Fruit fly (Drosophila melanogaster) whole organism, adult: Measurements from ENCODE around the gene nmdyn-D7.

ENCODE experiments used
- CG11617 ChIP-seq: fragments of 200-800 bp; sonication (Bioruptor generic); optimal IDR thresholded peaks from 2 replicates; lab custom pipeline; 2017; ENCODE audit warnings: mild to moderate bottlenecking, missing biosample characterization, missing genetic modification reagents, missing genetic modification characterization
- CG12768 ChIP-seq: fragments of 200-800 bp; sonication (Bioruptor generic); optimal IDR thresholded peaks from 2 replicates; lab custom pipeline; 2017; ENCODE audit warnings: missing biosample characterization, missing genetic modification characterization, mild to moderate bottlenecking, moderate library complexity, missing genetic modification reagents
- CG14711 ChIP-seq: fragments of 200-800 bp; sonication (Bioruptor generic); optimal IDR thresholded peaks from 2 replicates; lab custom pipeline; 2018; ENCODE audit warnings: missing biosample characterization, mild to moderate bottlenecking, missing genetic modification characterization, moderate library complexity
- CG1620 ChIP-seq: fragments of 200-800 bp; sonication (Bioruptor generic); optimal IDR thresholded peaks from 2 replicates; lab custom pipeline; 2016; ENCODE audit warnings: missing biosample characterization, missing genetic modification characterization
- CG33017 ChIP-seq: fragments of 200-800 bp; sonication (Bioruptor generic); optimal IDR thresholded peaks from 2 replicates; lab custom pipeline; 2018; ENCODE audit warnings: missing biosample characterization, mild to moderate bottlenecking, missing genetic modification characterization, moderate library complexity
- CG5204 ChIP-seq: fragments of 200-800 bp; sonication (Bioruptor generic); optimal IDR thresholded peaks from 2 replicates; lab custom pipeline; 2016; ENCODE audit warnings: missing biosample characterization, missing genetic modification characterization
- CG7045 ChIP-seq: fragments of 200-800 bp; sonication (Bioruptor generic); optimal IDR thresholded peaks from 2 replicates; lab custom pipeline; 2017; ENCODE audit warnings: missing biosample characterization, mild to moderate bottlenecking, missing genetic modification characterization
- CG7101 ChIP-seq: fragments of 200-800 bp; sonication (Bioruptor generic); optimal IDR thresholded peaks from 2 replicates; lab custom pipeline; 2018; ENCODE audit warnings: missing biosample characterization, mild to moderate bottlenecking, missing genetic modification characterization, moderate library complexity
- Clk ChIP-seq: fragments of 200-800 bp; sonication (Bioruptor generic); optimal IDR thresholded peaks from 2 replicates; lab custom pipeline; 2017; ENCODE audit warnings: missing biosample characterization, missing genetic modification characterization
- Crg-1 ChIP-seq: fragments of 200-800 bp; sonication (Bioruptor generic); optimal IDR thresholded peaks from 2 replicates; lab custom pipeline; 2016; ENCODE audit warnings: missing biosample characterization, missing genetic modification characterization
- Hr96 ChIP-seq: fragments of 200-800 bp; sonication (Bioruptor generic); optimal IDR thresholded peaks from 2 replicates; lab custom pipeline; 2016; ENCODE audit warnings: missing biosample characterization, missing genetic modification characterization
- Mnt ChIP-seq: fragments of 200-800 bp; sonication (Bioruptor generic); optimal IDR thresholded peaks from 2 replicates; lab custom pipeline; 2016; ENCODE audit warnings: missing biosample characterization, mild to moderate bottlenecking, missing genetic modification characterization
- bab1 ChIP-seq: fragments of 200-800 bp; sonication (Bioruptor generic); optimal IDR thresholded peaks from 3 replicates; lab custom pipeline; 2019; ENCODE audit warnings: missing biosample characterization, mild to moderate bottlenecking, missing genetic modification characterization, moderate library complexity
- cic ChIP-seq: fragments of 200-800 bp; sonication (Bioruptor generic); optimal IDR thresholded peaks from 2 replicates; lab custom pipeline; 2017; ENCODE audit warnings: missing biosample characterization, mild to moderate bottlenecking, missing genetic modification characterization, moderate library complexity
- cnc ChIP-seq, 2 experiments: fragments of >200 bp; optimal IDR thresholded peaks; 2 replicates each; lab custom pipeline; 2017
- kay ChIP-seq: fragments of 200-800 bp; sonication (Bioruptor generic); peaks from one replicate; lab custom pipeline; 2016; ENCODE audit warnings: missing biosample characterization, missing genetic modification characterization, borderline replicate concordance
- ovo ChIP-seq: fragments of 200-800 bp; sonication (Bioruptor generic); optimal IDR thresholded peaks from 2 replicates; lab custom pipeline; 2016; ENCODE audit warnings: missing biosample characterization, missing genetic modification characterization
- pad ChIP-seq: fragments of 200-800 bp; sonication (Bioruptor generic); optimal IDR thresholded peaks from 3 replicates; lab custom pipeline; 2017; ENCODE audit warnings: missing biosample characterization, missing genetic modification characterization, mild to moderate bottlenecking, moderate library complexity, missing genetic modification reagents
- tj ChIP-seq: fragments of 200-800 bp; sonication (Bioruptor generic); optimal IDR thresholded peaks from 3 replicates; lab custom pipeline; 2017; ENCODE audit warnings: missing biosample characterization, mild to moderate bottlenecking, missing genetic modification characterization, moderate library complexity
- toe ChIP-seq: fragments of 200-800 bp; sonication (Bioruptor generic); optimal IDR thresholded peaks from 2 replicates; lab custom pipeline; 2016; ENCODE audit warnings: missing biosample characterization, missing genetic modification characterization

The nmdyn-D7 gene

dm6 chr3R:9637882-9638281 is 41.9 kb upstream of the nmdyn-D7 start, which contains the start of gene Dh44:
TSS of gene Dh44 (plus strand) at chr3R:9638182.
- TF ChIP-seq tj (GFP tag; lab: Kevin White, UChicago) = no peak
- TF ChIP-seq CG5204 = no peak
- TF ChIP-seq Hr96 (GFP tag; lab: Kevin White, UChicago) = no peak
- TF ChIP-seq cnc (optimal IDR thresholded peaks at IDR 0.05; lab: Kevin White, UChicago) = no peak
- TF ChIP-seq CG7101 (tag; lab: Kevin White, UChicago) = no peak
- no peak for TF ChIP-seq cic (GFP tag; lab: Kevin White, UChicago)
- no peak for TF ChIP-seq CG12768 (GFP tag; lab: Kevin White, UChicago)
- TF ChIP-seq ovo (GFP tag; lab: Kevin White, UChicago) = no peak
- no peak for TF ChIP-seq bab1 (GFP tag; lab: Kevin White, UChicago)
- TF ChIP-seq CG14711 (tag; lab: Kevin White, UChicago) = no peak

dm6 chr3R:9640313-9640712 is 39.4 kb upstream of the nmdyn-D7 start:
- TF ChIP-seq ovo (GFP tag; lab: Kevin White, UChicago) = no peak

dm6 chr3R:9643977-9644376 is 35.8 kb upstream of the nmdyn-D7 start:
- TF ChIP-seq cnc (optimal IDR thresholded peaks at IDR 0.05; lab: Kevin White, UChicago) (no peak), Hr96 (GFP tag; lab: Kevin White, UChicago) (no peak), CG11617 (GFP tag; lab: Kevin White, UChicago) (no peak), Clk (GFP tag; lab: Kevin White, UChicago) (no peak), cic (GFP tag; lab: Kevin White, UChicago) (no peak), CG1620 (GFP tag; lab: Kevin White, UChicago) (no peak), ovo (GFP tag; lab: Kevin White, UChicago) (no peak), CG14711 (tag; lab: Kevin White, UChicago) (no peak), tj (GFP tag; lab: Kevin White, UChicago) (no peak), CG33017 (tag; lab: Kevin White, UChicago) (no peak), Crg-1 (GFP tag; lab: Kevin White, UChicago) (no peak), bab1 (GFP tag; lab: Kevin White, UChicago) (no peak), CG7101 (tag; lab: Kevin White, UChicago) (no peak), toe (GFP tag; lab: Kevin White, UChicago) (no peak), CG12768 (GFP tag; lab: Kevin White, UChicago) (no peak), kay (GFP tag; lab: Kevin White, UChicago) (no peak), CG7045 (no peak), CG5204 (no peak), pad (no peak)

dm6 chr3R:9644620-9645019 is 35.1 kb upstream of the nmdyn-D7 start:
- no peak for TF ChIP-seq Hr96 (GFP tag; lab: Kevin White, UChicago)
- no peak for TF ChIP-seq CG5204
- TF ChIP-seq kay (GFP tag; lab: Kevin White, UChicago) = no peak
- no peak for TF ChIP-seq CG14711 (tag; lab: Kevin White, UChicago)
- TF ChIP-seq toe (GFP tag; lab: Kevin White, UChicago) = no peak
- no peak for TF ChIP-seq CG33017 (tag; lab: Kevin White, UChicago)
- TF ChIP-seq bab1 (GFP tag; lab: Kevin White, UChicago) = no peak
- no peak for TF ChIP-seq ovo (GFP tag; lab: Kevin White, UChicago)
- TF ChIP-seq Mnt (GFP tag; lab: Kevin White, UChicago) = no peak
- no peak for TF ChIP-seq CG11617 (GFP tag; lab: Kevin White, UChicago)
- TF ChIP-seq Crg-1 (GFP tag; lab: Kevin White, UChicago) = no peak
- no peak for TF ChIP-seq CG12768 (GFP tag; lab: Kevin White, UChicago)
- no peak for TF ChIP-seq CG7101 (tag; lab: Kevin White, UChicago)
- TF ChIP-seq CG7045 = no peak
- no peak for TF ChIP-seq tj (GFP tag; lab: Kevin White, UChicago)
- no peak for TF ChIP-seq pad
- TF ChIP-seq CG1620 (GFP tag; lab: Kevin White, UChicago) = no peak
- TF ChIP-seq cic (GFP tag; lab: Kevin White, UChicago) = no peak
- no peak for TF ChIP-seq cnc (optimal IDR thresholded peaks at IDR 0.05; lab: Kevin White, UChicago)

- no peak for TF ChIP-seq bab1 (GFP tag; lab: Kevin White, UChicago)
- peak; percentile 4 for TF ChIP-seq cic (GFP tag; lab: Kevin White, UChicago)
- no peak for TF ChIP-seq Clk (GFP tag; lab: Kevin White, UChicago)
- TF ChIP-seq kay (GFP tag; lab: Kevin White, UChicago) = peak; percentile 85
- no peak for TF ChIP-seq CG1620 (GFP tag; lab: Kevin White, UChicago)
Measured at dm6 chr3R:9646104-9646707, 33.5 kb upstream of the nmdyn-D7 start, which contains the start of gene Fst. TSS of gene Fst (minus strand) at chr3R:9646154.

dm6 chr3R:9665405-9665804 is 14.3 kb upstream of the nmdyn-D7 start:
- TF ChIP-seq CG11617 (GFP tag; lab: Kevin White, UChicago) (no peak), CG12768 (GFP tag; lab: Kevin White, UChicago) (no peak), CG7045 (no peak), Mnt (GFP tag; lab: Kevin White, UChicago) (no peak), cic (GFP tag; lab: Kevin White, UChicago) (no peak), Clk (GFP tag; lab: Kevin White, UChicago) (no peak), CG33017 (tag; lab: Kevin White, UChicago) (no peak), CG1620 (GFP tag; lab: Kevin White, UChicago) (no peak), CG14711 (tag; lab: Kevin White, UChicago) (no peak), pad (no peak)
